Worm (Caenorhabditis elegans) whole organism, midembryonic: ENCODE results near the gene urm-1.

Experiments
- T22C8.4 ChIP-seq: fragments of 200-800 bp; sonication (Bioruptor generic); IDR thresholded peaks from 2 replicates; pipeline ENCODE4 v1.3.6; 2022; ENCODE audit warnings: missing genetic modification characterization, missing compliant biosample characterization
- cog-1 ChIP-seq: sonication (generic microtip); optimal IDR thresholded peaks from 2 replicates; lab custom pipeline; 2016; ENCODE audit warnings: missing genetic modification characterization, missing compliant biosample characterization
- flt-1 ChIP-seq: fragments of 200-800 bp; sonication (Bioruptor generic); IDR thresholded peaks from 2 replicates; pipeline ENCODE4 v1.3.6; 2022; ENCODE audit warnings: missing genetic modification characterization, missing compliant biosample characterization
- klf-2 ChIP-seq: fragments of 200-800 bp; sonication (Bioruptor generic); conservative IDR thresholded peaks from 2 replicates; pipeline ENCODE4 v1.3.6; 2022; ENCODE audit warnings: missing genetic modification reagents, missing genetic modification characterization, missing compliant biosample characterization
- med-1 ChIP-seq: sonication (generic microtip); optimal IDR thresholded peaks from 2 replicates; lab custom pipeline; 2017; ENCODE audit warnings: missing genetic modification characterization, mild to moderate bottlenecking, missing compliant biosample characterization, antibody characterized with exemption, missing genetic modification reagents; ENCODE audit not compliant: insufficient read depth
- ref-1 ChIP-seq: fragments of 200-800 bp; sonication (Bioruptor generic); conservative IDR thresholded peaks from 2 replicates; pipeline ENCODE4 v1.3.6; 2022; ENCODE audit warnings: missing genetic modification reagents, missing genetic modification characterization, missing compliant biosample characterization
- tab-1 ChIP-seq: fragments of 200-800 bp; sonication (Bioruptor generic); IDR thresholded peaks from 2 replicates; pipeline ENCODE4 v1.3.6; 2022; ENCODE audit warnings: missing genetic modification characterization, missing compliant biosample characterization
- ztf-23 ChIP-seq: fragments of 200-800 bp; sonication (Bioruptor generic); IDR thresholded peaks from 2 replicates; pipeline ENCODE4 v1.3.6; 2022; ENCODE audit warnings: missing genetic modification reagents, missing genetic modification characterization, missing compliant biosample characterization
- ztf-29 ChIP-seq: fragments of 200-800 bp; sonication (Bioruptor generic); IDR thresholded peaks from 2 replicates; pipeline ENCODE4 v1.3.6; 2022; ENCODE audit warnings: missing genetic modification reagents, missing genetic modification characterization, missing compliant biosample characterization

ce11 chrIII:10463653-10464052 lies 41.6 kb upstream of the urm-1 start:
- TF ChIP-seq tab-1 (no peak), flt-1 (GFP tag; lab: Robert Waterston, UW) (no peak), T22C8.4 (GFP tag; lab: Robert Waterston, UW) (no peak), klf-2 (GFP tag; lab: Robert Waterston, UW) (no peak), cog-1 (tag; lab: Kevin White, UChicago) (no peak), ztf-29 (GFP tag; lab: Robert Waterston, UW) (no peak), med-1 (GFP tag; lab: Kevin White, UChicago) (no peak), ref-1 (no peak), ztf-23 (GFP tag; lab: Robert Waterston, UW) (no peak)
